Worm (Caenorhabditis elegans) whole organism, young adult: ENCODE data around the gene tag-275.

Source experiments
- B0035.1 ChIP-seq: sonication (generic microtip); optimal IDR thresholded peaks from 2 replicates; lab custom pipeline; 2016; ENCODE audit warnings: missing genetic modification characterization, mild to moderate bottlenecking, missing compliant biosample characterization, missing genotype, missing genetic modification reagents
- F10E7.11 ChIP-seq: sonication (generic microtip); optimal IDR thresholded peaks from 2 replicates; lab custom pipeline; 2017; ENCODE audit warnings: mild to moderate bottlenecking, missing genetic modification characterization, moderate library complexity, missing compliant biosample characterization
- K12H6.12 ChIP-seq: fragments of 200-800 bp; sonication (Bioruptor generic); optimal IDR thresholded peaks from 2 replicates; lab custom pipeline; 2018; ENCODE audit warnings: mild to moderate bottlenecking, missing genetic modification characterization, missing compliant biosample characterization
- ama-1 ChIP-seq, 3 experiments: fragments of 150-350 bp in 1 of 3; sonication (generic microtip) in 2 of 3; optimal IDR thresholded peaks; 2 replicates each; lab custom pipeline; 2014 to 2018; ENCODE audit warnings: missing biosample characterization in 2 of 3, missing genetic modification characterization in 2 of 3, missing genetic modification reagents in 2 of 3
- efl-1 ChIP-seq: fragments of 150-350 bp; optimal IDR thresholded peaks from 2 replicates; lab custom pipeline; 2014; ENCODE audit warnings: missing biosample characterization, missing genetic modification reagents, missing genetic modification characterization
- egrh-3 ChIP-seq: fragments of 200-800 bp; sonication (Bioruptor generic); IDR thresholded peaks from 2 replicates; pipeline ENCODE4 v1.3.6; 2022; ENCODE audit warnings: missing genetic modification reagents, missing genetic modification characterization, missing compliant biosample characterization
- nhr-120 ChIP-seq: fragments of 200-800 bp; sonication (Bioruptor generic); IDR thresholded peaks from 2 replicates; pipeline ENCODE4 v1.3.6; 2022; ENCODE audit warnings: missing genetic modification characterization, missing compliant biosample characterization
- nhr-90 ChIP-seq: sonication (generic microtip); optimal IDR thresholded peaks from 2 replicates; lab custom pipeline; 2016; ENCODE audit warnings: missing genotype, mild to moderate bottlenecking, missing genetic modification characterization, missing compliant biosample characterization

DNA sequence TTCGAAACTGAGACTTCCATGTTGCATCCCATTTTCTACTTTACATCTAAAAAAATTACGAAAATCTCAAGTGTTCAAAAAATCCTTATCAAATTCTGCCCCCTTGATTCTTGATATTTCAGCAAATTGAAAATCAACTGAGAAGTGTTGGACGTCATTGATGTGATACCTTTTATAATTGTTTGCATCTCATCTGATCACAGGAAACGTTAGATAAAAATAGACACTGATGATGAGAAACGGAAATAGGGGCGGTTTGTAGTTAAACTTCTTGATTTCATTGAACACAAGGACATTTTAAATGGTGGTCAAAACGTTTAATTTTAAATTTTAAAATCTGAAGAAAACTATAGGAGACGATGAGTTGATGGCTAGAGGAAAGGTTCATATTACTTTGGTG is 21.6 kb downstream of the tag-275 start:
- TF ChIP-seq ama-1 (optimal IDR thresholded peaks at IDR 0.05; lab: Kevin White, UChicago) (no peak), ama-1 (GFP tag; optimal IDR thresholded peaks at IDR 0.05; lab: Kevin White, UChicago) (no peak), nhr-120 (GFP tag; lab: Robert Waterston, UW) (no peak), F10E7.11 (tag; lab: Kevin White, UChicago) (no peak), efl-1 (GFP tag; lab: Kevin White, UChicago) (no peak), B0035.1 (tag; lab: Kevin White, UChicago) (no peak), nhr-90 (tag; lab: Kevin White, UChicago) (no peak), egrh-3 (GFP tag; lab: Robert Waterston, UW) (no peak), K12H6.12 (tag; lab: Kevin White, UChicago) (no peak)
